Fruit fly (Drosophila melanogaster) whole organism, embryonic: ENCODE measurements around the gene CG10761.
A peak's percentile ranks its signal among the peaks of the same experiment; 100 is the strongest.

Experiments
- Atf-2 ChIP-seq: fragments of 200-800 bp; sonication (Bioruptor generic); optimal IDR thresholded peaks from 2 replicates; lab custom pipeline; 2016; ENCODE audit warnings: missing biosample characterization, missing genetic modification characterization
- Bdp1 ChIP-seq: fragments of 200-800 bp; sonication (Bioruptor generic); optimal IDR thresholded peaks from 3 replicates; lab custom pipeline; 2016; ENCODE audit warnings: missing biosample characterization, missing genetic modification characterization
- CG12299 ChIP-seq: fragments of 200-800 bp; sonication (Bioruptor generic); optimal IDR thresholded peaks from 2 replicates; lab custom pipeline; 2018; ENCODE audit warnings: missing biosample characterization, mild to moderate bottlenecking, missing genetic modification characterization
- CG18476 ChIP-seq: fragments of 200-800 bp; sonication (Bioruptor generic); optimal IDR thresholded peaks from 2 replicates; lab custom pipeline; 2016; ENCODE audit warnings: missing biosample characterization, mild to moderate bottlenecking, missing genetic modification characterization
- CG2120 ChIP-seq: fragments of 200-800 bp; sonication (Bioruptor generic); optimal IDR thresholded peaks from 3 replicates; lab custom pipeline; 2016; ENCODE audit warnings: missing biosample characterization, missing genetic modification characterization
- CG2199 ChIP-seq: fragments of 200-800 bp; sonication (Bioruptor generic); IDR thresholded peaks from 3 replicates; pipeline ENCODE4 v1.3.6; 2022; ENCODE audit warnings: missing biosample characterization, missing genetic modification characterization
- CG30403 ChIP-seq: fragments of 200-800 bp; sonication (Bioruptor generic); optimal IDR thresholded peaks from 3 replicates; lab custom pipeline; 2016; ENCODE audit warnings: missing biosample characterization, missing genetic modification characterization
- CG31441 ChIP-seq: fragments of 200-800 bp; sonication (Bioruptor generic); IDR thresholded peaks from 2 replicates; pipeline ENCODE4 v1.3.6; 2022; ENCODE audit warnings: missing biosample characterization, missing genetic modification characterization
- CG32532 ChIP-seq: fragments of 200-800 bp; sonication (Bioruptor generic); IDR thresholded peaks from 2 replicates; pipeline ENCODE4 v1.3.6; 2022; ENCODE audit warnings: missing biosample characterization, missing genetic modification characterization
- CG3838 ChIP-seq: fragments of 200-800 bp; sonication (Bioruptor generic); optimal IDR thresholded peaks from 3 replicates; lab custom pipeline; 2016; ENCODE audit warnings: missing biosample characterization, missing genetic modification characterization
- CG4730 ChIP-seq: fragments of 200-800 bp; sonication (Bioruptor generic); IDR thresholded peaks from 2 replicates; pipeline ENCODE4 v1.3.6; 2022; ENCODE audit warnings: missing biosample characterization, missing genetic modification characterization
- CG6254 ChIP-seq: fragments of 200-800 bp; sonication (Bioruptor generic); optimal IDR thresholded peaks from 3 replicates; lab custom pipeline; 2017; ENCODE audit warnings: mild to moderate bottlenecking, missing biosample characterization, missing genetic modification reagents, missing genetic modification characterization
- CG6791 ChIP-seq: fragments of 200-800 bp; sonication (Bioruptor generic); IDR thresholded peaks from 3 replicates; pipeline ENCODE4 v1.3.6; 2022; ENCODE audit warnings: missing biosample characterization, missing genetic modification characterization; ENCODE audit not compliant: partially characterized antibody
- CG7556 ChIP-seq: fragments of 200-800 bp; sonication (Bioruptor generic); optimal IDR thresholded peaks from 2 replicates; lab custom pipeline; 2017; ENCODE audit warnings: missing biosample characterization, mild to moderate bottlenecking, missing genetic modification characterization
- CG7745 ChIP-seq: fragments of 200-800 bp; sonication (Bioruptor generic); optimal IDR thresholded peaks from 2 replicates; lab custom pipeline; 2018; ENCODE audit warnings: missing biosample characterization, mild to moderate bottlenecking, missing genetic modification characterization, moderate library complexity
- CG7928 ChIP-seq: fragments of 200-800 bp; sonication (Bioruptor generic); optimal IDR thresholded peaks from 2 replicates; lab custom pipeline; 2017; ENCODE audit warnings: missing biosample characterization, mild to moderate bottlenecking, missing genetic modification characterization
- CG7963 ChIP-seq: fragments of 200-800 bp; sonication (Bioruptor generic); IDR thresholded peaks from 3 replicates; pipeline ENCODE4 v1.3.6; 2022; ENCODE audit warnings: missing biosample characterization, missing genetic modification characterization; ENCODE audit not compliant: partially characterized antibody
- CG8388 ChIP-seq: fragments of 200-800 bp; sonication (Bioruptor generic); optimal IDR thresholded peaks from 2 replicates; lab custom pipeline; 2019; ENCODE audit warnings: missing biosample characterization, mild to moderate bottlenecking, missing genetic modification characterization, moderate library complexity
- CG8765 ChIP-seq: fragments of 200-800 bp; sonication (Bioruptor generic); IDR thresholded peaks from 2 replicates; pipeline ENCODE4 v1.3.6; 2022; ENCODE audit warnings: missing biosample characterization, missing genetic modification characterization
- Dip3 ChIP-seq: fragments of 200-800 bp; sonication (Bioruptor generic); optimal IDR thresholded peaks from 3 replicates; lab custom pipeline; 2016; ENCODE audit warnings: missing biosample characterization, missing genetic modification characterization
- Dref ChIP-seq: fragments of 200-800 bp; sonication (Bioruptor generic); IDR thresholded peaks from 2 replicates; pipeline ENCODE4 v1.3.6; 2022; ENCODE audit warnings: missing biosample characterization, missing genetic modification characterization
- Eip74EF ChIP-seq, 2 experiments: fragments of 200-800 bp in 1 of 2; fragments of >200 bp in 1 of 2; sonication (Bioruptor generic) in 1 of 2; optimal IDR thresholded peaks; 2 replicates each; lab custom pipeline; 2017 to 2019; ENCODE audit warnings: missing biosample characterization in 2 of 2, missing genetic modification characterization in 2 of 2, mild to moderate bottlenecking in 1 of 2, moderate library complexity in 1 of 2
- Fer3 ChIP-seq: fragments of 200-800 bp; sonication (Bioruptor generic); optimal IDR thresholded peaks from 2 replicates; lab custom pipeline; 2018; ENCODE audit warnings: missing biosample characterization, mild to moderate bottlenecking, missing genetic modification characterization, moderate library complexity
- H15 ChIP-seq: fragments of 200-800 bp; sonication (Bioruptor generic); IDR thresholded peaks from 3 replicates; pipeline ENCODE4 v1.3.6; 2022; ENCODE audit warnings: missing biosample characterization, missing genetic modification characterization
- Med ChIP-seq: fragments of 200-800 bp; sonication (Bioruptor generic); peaks from one replicate; lab custom pipeline; 2016; ENCODE audit warnings: missing biosample characterization, missing genetic modification characterization, mild to moderate bottlenecking, inconsistent platforms, moderate library complexity
- Nf-YA ChIP-seq: fragments of 200-800 bp; sonication (Bioruptor generic); IDR thresholded peaks from 2 replicates; pipeline ENCODE4 v1.3.6; 2022; ENCODE audit warnings: missing biosample characterization, missing genetic modification characterization
- Nf-YC ChIP-seq: fragments of 200-800 bp; optimal IDR thresholded peaks from 3 replicates; lab custom pipeline; 2019; ENCODE audit warnings: missing biosample characterization, mild to moderate bottlenecking, missing genetic modification characterization, moderate library complexity
- Sry-β ChIP-seq: fragments of 200-800 bp; sonication (Bioruptor generic); optimal IDR thresholded peaks from 2 replicates; lab custom pipeline; 2018; ENCODE audit warnings: missing biosample characterization, mild to moderate bottlenecking, missing genetic modification characterization, moderate library complexity
- Ssrp ChIP-seq: fragments of 200-800 bp; sonication (Bioruptor generic); optimal IDR thresholded peaks from 2 replicates; lab custom pipeline; 2018; ENCODE audit warnings: missing biosample characterization, mild to moderate bottlenecking, missing genetic modification characterization, moderate library complexity
- Taf1 ChIP-seq: fragments of 200-800 bp; sonication (Bioruptor generic); IDR thresholded peaks from 2 replicates; pipeline ENCODE4 v1.3.6; 2022; ENCODE audit warnings: missing biosample characterization, missing genetic modification characterization
- ac ChIP-seq: fragments of 200-800 bp; sonication (Bioruptor generic); optimal IDR thresholded peaks from 3 replicates; lab custom pipeline; 2017; ENCODE audit warnings: missing biosample characterization, mild to moderate bottlenecking, missing genetic modification characterization
- cg ChIP-seq: fragments of 200-800 bp; sonication (Bioruptor generic); optimal IDR thresholded peaks from 3 replicates; lab custom pipeline; 2019; ENCODE audit warnings: missing biosample characterization, mild to moderate bottlenecking, missing genetic modification characterization, moderate library complexity
- chn ChIP-seq: fragments of 200-800 bp; sonication (Bioruptor generic); optimal IDR thresholded peaks from 2 replicates; lab custom pipeline; 2016; ENCODE audit warnings: missing biosample characterization, missing genetic modification characterization
- dmrt99B ChIP-seq: fragments of 200-800 bp; sonication (Bioruptor generic); optimal IDR thresholded peaks from 2 replicates; lab custom pipeline; 2018; ENCODE audit warnings: missing biosample characterization, mild to moderate bottlenecking, missing genetic modification characterization, moderate library complexity
- ewg ChIP-seq: fragments of 200-800 bp; sonication (Bioruptor generic); optimal IDR thresholded peaks from 3 replicates; lab custom pipeline; 2017; ENCODE audit warnings: mild to moderate bottlenecking, missing biosample characterization, missing genetic modification reagents, missing genetic modification characterization
- gcm2 ChIP-seq: fragments of 200-800 bp; sonication (Bioruptor generic); optimal IDR thresholded peaks from 2 replicates; lab custom pipeline; 2016; ENCODE audit warnings: missing biosample characterization, missing genetic modification characterization
- ken ChIP-seq: fragments of 200-800 bp; sonication (Bioruptor generic); IDR thresholded peaks from 3 replicates; pipeline ENCODE4 v1.3.6; 2022; ENCODE audit warnings: missing biosample characterization, missing genetic modification characterization
- lilli ChIP-seq: fragments of 200-800 bp; sonication (Bioruptor generic); optimal IDR thresholded peaks from 3 replicates; lab custom pipeline; 2016; ENCODE audit warnings: missing biosample characterization, missing genetic modification characterization
- lov ChIP-seq, 2 experiments: fragments of 200-800 bp in 1 of 2; fragments of >200 bp in 1 of 2; sonication (Bioruptor generic) in 1 of 2; IDR thresholded peaks in 1 of 2; optimal IDR thresholded peaks in 1 of 2; 2 replicates in 1 of 2; 3 replicates in 1 of 2; pipeline versions ENCODE4 v1.3.6 to Lab custom; 2017 to 2022; ENCODE audit warnings: missing biosample characterization in 1 of 2, missing genetic modification characterization in 1 of 2
- p53 ChIP-seq: fragments of 200-800 bp; sonication (Bioruptor generic); optimal IDR thresholded peaks from 2 replicates; lab custom pipeline; 2016; ENCODE audit warnings: missing biosample characterization, missing genetic modification characterization
- prd ChIP-seq, 3 experiments: fragments of >200 bp in 2 of 3; fragments of 200-800 bp in 1 of 3; sonication (Bioruptor generic) in 1 of 3; optimal IDR thresholded peaks in 2 of 3; IDR thresholded peaks in 1 of 3; 2 replicates in 2 of 3; 3 replicates in 1 of 3; pipeline versions ENCODE4 v1.3.6 to Lab custom; 2017 to 2022; ENCODE audit warnings: missing biosample characterization in 1 of 3, missing genetic modification characterization in 1 of 3
- sc ChIP-seq, 3 experiments: fragments of >200 bp in 2 of 3; fragments of 200-800 bp in 1 of 3; sonication (Bioruptor generic) in 1 of 3; optimal IDR thresholded peaks; 2 replicates in 2 of 3; 3 replicates in 1 of 3; lab custom pipeline; 2017; ENCODE audit warnings: mild to moderate bottlenecking in 1 of 3, missing biosample characterization in 1 of 3, missing genetic modification characterization in 1 of 3, missing genetic modification reagents in 1 of 3
- scrt ChIP-seq: fragments of 200-800 bp; sonication (Bioruptor generic); optimal IDR thresholded peaks from 2 replicates; lab custom pipeline; 2018; ENCODE audit warnings: missing biosample characterization, mild to moderate bottlenecking, missing genetic modification characterization, moderate library complexity
- shn ChIP-seq: fragments of 200-800 bp; sonication (Bioruptor generic); optimal IDR thresholded peaks from 3 replicates; lab custom pipeline; 2016; ENCODE audit warnings: missing biosample characterization, missing genetic modification characterization
- so ChIP-seq: fragments of 200-800 bp; sonication (Bioruptor generic); IDR thresholded peaks from 3 replicates; pipeline ENCODE4 v1.3.6; 2022; ENCODE audit warnings: missing biosample characterization, missing genetic modification characterization
- tll ChIP-seq, 2 experiments: fragments of 200-800 bp in 1 of 2; fragments of >200 bp in 1 of 2; sonication (Bioruptor generic) in 1 of 2; optimal IDR thresholded peaks; 2 replicates each; lab custom pipeline; 2017 to 2019; ENCODE audit warnings: missing biosample characterization in 2 of 2, missing genetic modification characterization in 2 of 2, mild to moderate bottlenecking in 1 of 2, moderate library complexity in 1 of 2

Gene CG10761

DNA sequence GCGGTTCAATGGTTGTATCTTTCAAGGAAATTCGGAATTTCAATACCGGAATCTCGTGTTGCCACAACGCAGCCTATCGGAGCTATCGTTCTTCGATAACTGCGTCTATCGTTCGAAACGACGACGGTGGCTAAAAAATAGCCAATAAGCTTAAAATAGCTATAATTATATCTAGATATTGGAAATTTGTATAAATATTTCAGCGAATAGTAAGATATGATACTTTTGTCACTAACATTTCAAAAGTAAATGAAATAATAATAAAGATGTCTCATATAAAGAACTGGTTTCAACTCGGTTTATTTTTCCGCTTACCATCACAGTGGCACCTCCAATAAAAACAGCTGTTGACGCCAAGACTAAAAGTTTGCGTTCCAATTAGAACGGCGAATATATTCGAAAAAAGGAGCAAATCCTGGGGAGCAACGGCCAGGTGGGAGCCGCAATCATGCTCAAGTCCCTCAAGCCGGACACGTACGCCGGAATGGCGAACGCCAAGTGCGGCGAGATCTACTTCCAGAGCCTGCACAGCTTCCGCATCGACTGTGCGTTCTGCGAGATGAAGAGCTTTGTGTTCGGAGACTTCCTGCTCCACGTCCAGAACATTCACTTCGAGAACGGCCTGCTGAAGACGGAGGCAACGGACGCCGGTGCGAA is 17.0 kb downstream of the CG10761 start, which contains the start of the genes alpha-PheRS and CG2129 (continued):
- peak; percentile 84 for TF ChIP-seq CG2120 (GFP tag; lab: Kevin White, UChicago)
- no peak for TF ChIP-seq CG4730 (GFP tag; lab: Robert Waterston, UW)
- peak; percentile 32 for TF ChIP-seq lilli (GFP tag; lab: Kevin White, UChicago)
- TF ChIP-seq ewg (GFP tag; lab: Kevin White, UChicago): no peak
- peak; percentile 69 for TF ChIP-seq Med (GFP tag; lab: Kevin White, UChicago)
- TF ChIP-seq sc (optimal IDR thresholded peaks at IDR 0.05; lab: Kevin White, UChicago): no peak
- no peak for TF ChIP-seq sc (GFP tag; optimal IDR thresholded peaks at IDR 0.05; lab: Kevin White, UChicago)
- TF ChIP-seq CG2199: no peak
- peak; percentile 29; the same call in 1 of the 2 replicates for TF ChIP-seq CG32532
- TF ChIP-seq prd (optimal IDR thresholded peaks at IDR 0.05; lab: Kevin White, UChicago): no peak
- no peak for TF ChIP-seq prd (GFP tag; IDR thresholded peaks at IDR 0.05; lab: Robert Waterston, UW)
- no peak for TF ChIP-seq CG8765 (GFP tag; lab: Robert Waterston, UW)
- no peak for TF ChIP-seq CG18476 (GFP tag; lab: Kevin White, UChicago)
- TF ChIP-seq Fer3 (tag; lab: Kevin White, UChicago): peak; percentile 43
- TF ChIP-seq, all 482 proteins: peak for 98

DNA sequence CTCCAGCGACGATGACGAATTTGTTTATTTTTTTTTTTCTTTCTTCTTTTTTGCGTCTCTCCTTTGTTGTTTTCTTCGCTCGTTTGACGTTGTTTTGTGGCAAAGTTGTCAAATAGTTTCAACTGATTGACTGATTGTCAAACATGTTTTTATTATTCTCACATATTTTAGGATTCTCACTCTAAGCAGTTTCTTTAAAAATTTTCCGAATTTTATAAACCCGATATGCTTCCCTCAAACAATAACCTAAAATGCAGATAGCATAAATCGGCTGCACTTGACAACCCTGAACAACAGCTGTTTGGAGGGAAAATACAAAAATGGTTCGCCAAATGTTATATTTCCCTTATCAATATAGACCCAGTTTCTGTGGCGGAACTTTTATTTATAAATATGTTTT is 19.1 kb downstream of the CG10761 start, which contains the start of gene CG17982:
CG17982 (minus strand) TSS at position 299 of the 400 bp plus-strand sequence.
- TF ChIP-seq Atf-2 (GFP tag; lab: Kevin White, UChicago) (peak; percentile 72), CG6254 (GFP tag; lab: Kevin White, UChicago) (peak; percentile 45), p53 (GFP tag; lab: Kevin White, UChicago) (peak; percentile 72), Dref (GFP tag; lab: Robert Waterston, UW) (no peak; the same call in 1 of the 2 replicates), Eip74EF (GFP tag; optimal IDR thresholded peaks at IDR 0.05; lab: Kevin White, UChicago) (peak in 1 of 2 experiments; percentile 71), cg (no peak), CG7928 (GFP tag; lab: Kevin White, UChicago) (peak; percentile 47), Nf-YC (tag; lab: Kevin White, UChicago) (peak; percentile 81), CG7745 (tag; lab: Kevin White, UChicago) (no peak), Ssrp (tag; lab: Kevin White, UChicago) (peak; percentile 77), CG7963 (GFP tag; lab: Robert Waterston, UW) (no peak), H15 (GFP tag; lab: Robert Waterston, UW) (peak; percentile 64; the same call in 2 of the 3 replicates), lov (optimal IDR thresholded peaks at IDR 0.05; lab: Kevin White, UChicago) (no peak), lov (GFP tag; IDR thresholded peaks at IDR 0.05; lab: Robert Waterston, UW) (peak; percentile 76; the same call in 1 of the 3 replicates), gcm2 (GFP tag; lab: Kevin White, UChicago) (no peak), shn (peak; percentile 80), ac (GFP tag; lab: Kevin White, UChicago) (peak; percentile 5), chn (peak; percentile 86), tll (GFP tag; optimal IDR thresholded peaks at IDR 0.05; lab: Kevin White, UChicago) (no peak), Dip3 (GFP tag; lab: Kevin White, UChicago) (peak; percentile 84), CG8388 (peak; percentile 79), CG4730 (GFP tag; lab: Robert Waterston, UW) (peak; percentile 59), CG3838 (GFP tag; lab: Kevin White, UChicago) (peak; percentile 61), CG6791 (no peak), Sry-β (GFP tag; lab: Kevin White, UChicago) (peak; percentile 11), CG30403 (GFP tag; lab: Kevin White, UChicago) (peak; percentile 86), CG12299 (peak; percentile 86), Bdp1 (GFP tag; lab: Kevin White, UChicago) (peak; percentile 63), scrt (peak; percentile 71), CG7556 (peak; percentile 80), Taf1 (GFP tag; lab: Robert Waterston, UW) (peak; percentile 57), CG31441 (GFP tag; lab: Robert Waterston, UW) (peak; percentile 80), Nf-YA (peak; percentile 57; the same call in 1 of the 2 replicates), so (GFP tag; lab: Robert Waterston, UW) (peak; percentile 77; the same call in 2 of the 3 replicates), ken (GFP tag; lab: Robert Waterston, UW) (peak; percentile 75), dmrt99B (peak; percentile 84)
